Worm (Caenorhabditis elegans): ENCODE data around the gene C50D2.10.

DNA sequence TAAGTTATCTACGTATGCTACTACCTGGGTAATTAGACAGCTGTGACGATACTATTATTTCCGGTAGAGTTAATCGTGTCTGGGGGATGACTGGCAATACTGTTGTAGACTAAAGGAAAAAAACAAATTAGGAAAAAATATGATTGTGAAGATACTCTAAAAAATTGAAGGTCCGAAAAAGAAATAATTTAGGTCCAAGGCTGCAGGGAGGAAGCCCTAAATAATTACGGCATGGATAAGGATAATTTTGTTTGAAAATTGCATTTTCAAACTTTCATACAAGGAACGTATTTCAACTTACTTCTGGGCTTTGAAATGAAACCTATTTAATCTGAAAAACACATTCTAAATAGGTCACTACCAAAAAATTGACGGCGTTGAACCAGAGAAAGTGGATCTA is 30.0 kb downstream of the C50D2.10 start, which contains the start of gene srd-3:
- TF ChIP-seq nhr-120 (GFP tag; IDR thresholded peaks at IDR 0.05): no peak
- no peak for TF ChIP-seq ama-1 (optimal IDR thresholded peaks at IDR 0.05)
- TF ChIP-seq ama-1 (GFP tag; optimal IDR thresholded peaks at IDR 0.05): no peak
- TF ChIP-seq lin-40 (tag; optimal IDR thresholded peaks at IDR 0.05): no peak
- TF ChIP-seq madf-6 (GFP tag; IDR thresholded peaks at IDR 0.05): no peak
- TF ChIP-seq unc-130 (GFP tag; optimal IDR thresholded peaks at IDR 0.05): no peak
- TF ChIP-seq dpl-1 (GFP tag; optimal IDR thresholded peaks at IDR 0.05): no peak
- no peak for TF ChIP-seq F10E7.11 (tag; optimal IDR thresholded peaks at IDR 0.05)
- TF ChIP-seq nhr-90 (tag; optimal IDR thresholded peaks at IDR 0.05): no peak
- no peak for TF ChIP-seq ztf-3 (GFP tag; optimal IDR thresholded peaks at IDR 0.05)
- TF ChIP-seq snpc-4 (GFP tag; optimal IDR thresholded peaks at IDR 0.05): no peak
- TF ChIP-seq snpc-4 (tag; optimal IDR thresholded peaks at IDR 0.05): no peak
- no peak for TF ChIP-seq cebp-1 (GFP tag; IDR thresholded peaks at IDR 0.05)
- TF ChIP-seq cebp-1 (tag; optimal IDR thresholded peaks at IDR 0.05): no peak
